Fruit fly (Drosophila melanogaster): ENCODE measurements around the gene CG11983.

CG11983 gene

dm6 chr3R:9031797-9032418 lies 23.8 kb downstream of the CG11983 start (continued):
- TF ChIP-seq vnd (GFP tag; IDR thresholded peaks at IDR 0.05; ENCODE audit: partially characterized antibody) (no peak), knrl (GFP tag; IDR thresholded peaks at IDR 0.05; ENCODE audit: partially characterized antibody) (no peak), CG18619 (GFP tag; optimal IDR thresholded peaks at IDR 0.05) (peak; percentile 81), CG2116 (GFP tag; optimal IDR thresholded peaks at IDR 0.05) (peak; percentile 59), Lhr (GFP tag; optimal IDR thresholded peaks at IDR 0.05) (peak; percentile 46), sisA (GFP tag; IDR thresholded peaks at IDR 0.05) (peak; percentile 91), CG8281 (tag; optimal IDR thresholded peaks at IDR 0.05) (peak; percentile 70), CG1602 (GFP tag; optimal IDR thresholded peaks at IDR 0.05) (peak; percentile 82), kah (GFP tag; optimal IDR thresholded peaks at IDR 0.05) (peak; percentile 47), kni (GFP tag; optimal IDR thresholded peaks at IDR 0.05) (no peak), CG9215 (GFP tag; IDR thresholded peaks at IDR 0.05) (peak; percentile 79), Camta (GFP tag; optimal IDR thresholded peaks at IDR 0.05) (peak; percentile 81), onecut (GFP tag; IDR thresholded peaks at IDR 0.05) (peak; percentile 80), Eip74EF (GFP tag; optimal IDR thresholded peaks at IDR 0.05) (peak in 1 of 2 experiments; percentile 68), CG2678 (tag; optimal IDR thresholded peaks at IDR 0.05) (peak; percentile 87), Ravus (GFP tag; IDR thresholded peaks at IDR 0.05) (peak; percentile 55), Hand (GFP tag; optimal IDR thresholded peaks at IDR 0.05) (peak; percentile 55), C15 (GFP tag; IDR thresholded peaks at IDR 0.05) (peak; percentile 77), CG6813 (GFP tag; optimal IDR thresholded peaks at IDR 0.05) (peak; percentile 83), Adf1 (GFP tag; IDR thresholded peaks at IDR 0.05) (peak; percentile 50), hb (GFP tag; IDR thresholded peaks at IDR 0.05; ENCODE audit: partially characterized antibody) (no peak), CG34224 (GFP tag; IDR thresholded peaks at IDR 0.05; ENCODE audit: partially characterized antibody) (no peak), Xrp1 (GFP tag; IDR thresholded peaks at IDR 0.05) (peak; percentile 91), CG14965 (GFP tag; optimal IDR thresholded peaks at IDR 0.05; ENCODE audit: borderline replicate concordance) (no peak), CG7271 (tag; optimal IDR thresholded peaks at IDR 0.05) (peak; percentile 33), CG32767 (GFP tag; IDR thresholded peaks at IDR 0.05) (peak; percentile 90), toy (GFP tag; IDR thresholded peaks at IDR 0.05) (peak; percentile 71; the same call in 1 of the 2 replicates), p53 (GFP tag; optimal IDR thresholded peaks at IDR 0.05) (peak; percentile 18), schlank (tag; optimal IDR thresholded peaks at IDR 0.05) (peak; percentile 61), CG30403 (GFP tag; optimal IDR thresholded peaks at IDR 0.05) (peak; percentile 89), tap (tag; optimal IDR thresholded peaks at IDR 0.05) (peak; percentile 88), repo (GFP tag; optimal IDR thresholded peaks at IDR 0.05) (peak; percentile 68), CG12071 (GFP tag; optimal IDR thresholded peaks at IDR 0.05) (peak; percentile 86), CG8765 (GFP tag; IDR thresholded peaks at IDR 0.05) (peak; percentile 47; the same call in 1 of the 2 replicates), jigr1 (GFP tag; IDR thresholded peaks at IDR 0.05) (peak; percentile 66; the same call in 1 of the 3 replicates), Hey (tag; optimal IDR thresholded peaks at IDR 0.05) (peak; percentile 7), CG12104 (GFP tag; optimal IDR thresholded peaks at IDR 0.05) (peak; percentile 76), odd (GFP tag; optimal IDR thresholded peaks at IDR 0.05) (peak; percentile 69), eyg (GFP tag; optimal IDR thresholded peaks at IDR 0.05) (peak; percentile 74), Elba2 (GFP tag; optimal IDR thresholded peaks at IDR 0.05) (no peak), dysf (GFP tag; IDR thresholded peaks at IDR 0.05) (peak; percentile 93), fd64A (GFP tag; optimal IDR thresholded peaks at IDR 0.05) (peak; percentile 69), CG18764 (GFP tag; optimal IDR thresholded peaks at IDR 0.05) (peak; percentile 65), zen (tag; optimal IDR thresholded peaks at IDR 0.05) (peak; percentile 65), usp (GFP tag; optimal IDR thresholded peaks at IDR 0.05) (no peak), Ets97D (GFP tag; optimal IDR thresholded peaks at IDR 0.05) (peak; percentile 38), CG31365 (tag; optimal IDR thresholded peaks at IDR 0.05) (peak; percentile 66), bsh (GFP tag; optimal IDR thresholded peaks at IDR 0.05) (peak; percentile 89 to 99), Side (GFP tag; optimal IDR thresholded peaks at IDR 0.05) (peak; percentile 85)

Measured in whole organism, embryonic.